Fruit fly (Drosophila melanogaster) whole organism, wandering third instar larva: ENCODE data around the gene Lcp65Ag2.

Experiments
- GATAd ChIP-seq: sonication (Bioruptor generic); optimal IDR thresholded peaks from 2 replicates; lab custom pipeline; 2016; ENCODE audit warnings: missing biosample characterization, missing genetic modification characterization
- Myc ChIP-seq: fragments of >200 bp; optimal IDR thresholded peaks from 2 replicates; lab custom pipeline; 2017
- N ChIP-seq: fragments of >200 bp; optimal IDR thresholded peaks from 2 replicates; lab custom pipeline; 2018; ENCODE audit warnings: missing biosample characterization, missing external identifiers, missing genetic modification characterization
- Sp1 ChIP-seq: fragments of 200-800 bp; sonication (Bioruptor generic); optimal IDR thresholded peaks from 3 replicates; lab custom pipeline; 2019; ENCODE audit warnings: missing biosample characterization, mild to moderate bottlenecking, missing genetic modification characterization, moderate library complexity
- dsf ChIP-seq: sonication (Bioruptor generic); optimal IDR thresholded peaks from 2 replicates; lab custom pipeline; 2016; ENCODE audit warnings: missing biosample characterization, missing genetic modification characterization, borderline replicate concordance
- h ChIP-seq: fragments of 200-800 bp; sonication (Bioruptor generic); optimal IDR thresholded peaks from 3 replicates; lab custom pipeline; 2016; ENCODE audit warnings: missing biosample characterization, mild to moderate bottlenecking, missing genetic modification characterization
- usp ChIP-seq: fragments of >200 bp; optimal IDR thresholded peaks from 2 replicates; lab custom pipeline; 2017; ENCODE audit warnings: missing biosample characterization, missing genetic modification characterization

DNA sequence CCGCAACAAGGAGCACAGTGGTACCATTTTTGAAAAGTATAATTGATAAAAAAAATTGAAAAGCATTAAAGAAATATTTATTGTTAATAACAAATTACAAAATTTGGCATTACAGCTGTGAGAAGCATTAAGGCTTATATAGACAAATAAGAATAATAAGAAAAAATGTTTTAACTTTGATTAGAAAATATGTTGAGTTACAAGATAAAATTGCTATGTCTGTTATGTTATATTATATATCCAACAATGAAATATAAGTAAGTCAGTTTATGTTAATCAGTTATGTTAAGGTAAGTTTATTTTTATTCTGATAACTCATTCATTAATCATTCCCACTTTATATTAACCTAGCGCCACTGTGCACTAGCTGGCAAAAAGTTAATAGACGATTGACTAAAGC is 26.5 kb upstream of the Lcp65Ag2 start:
- TF ChIP-seq GATAd (GFP tag; lab: Kevin White, UChicago), result no peak
- TF ChIP-seq Sp1 (GFP tag; lab: Kevin White, UChicago), result no peak
- no peak for TF ChIP-seq Myc
- TF ChIP-seq usp (GFP tag; lab: Kevin White, UChicago), result no peak
- TF ChIP-seq h (GFP tag; lab: Kevin White, UChicago), result no peak
- TF ChIP-seq N (GFP tag; lab: Kevin White, UChicago), result no peak
- no peak for TF ChIP-seq dsf (GFP tag; lab: Kevin White, UChicago)
